ENCODE assay signal across 4 fruit fly cellular contexts in genomic region chr3R:12398054-12398453, dm6.
TF ChIP-seq lines count a peak whose summit lies in the region.

No protein-coding gene starts in this region.

- no peak for TF ChIP-seq CTCF in whole organism, embryonic (GFP tag; optimal IDR thresholded peaks at IDR 0.05; lab: Kevin White, UChicago)

TF ChIP-seq in whole organism, adult, 20 proteins besides CTCF, POLR2A, EP300 and RAD21:
- TF ChIP-seq CG33017 (tag; optimal IDR thresholded peaks at IDR 0.05; lab: Kevin White, UChicago): no peak
- no peak for TF ChIP-seq CG1620 (GFP tag; optimal IDR thresholded peaks at IDR 0.05; lab: Kevin White, UChicago)
- peak; percentile 88 for TF ChIP-seq kay (GFP tag; lab: Kevin White, UChicago; ENCODE audit: borderline replicate concordance)
- no peak for TF ChIP-seq cic (GFP tag; optimal IDR thresholded peaks at IDR 0.05; lab: Kevin White, UChicago)
- TF ChIP-seq CG14711 (tag; optimal IDR thresholded peaks at IDR 0.05; lab: Kevin White, UChicago): peak; percentile 7
- no peak for TF ChIP-seq ovo (GFP tag; optimal IDR thresholded peaks at IDR 0.05; lab: Kevin White, UChicago)
- no peak for TF ChIP-seq Hr96 (GFP tag; optimal IDR thresholded peaks at IDR 0.05; lab: Kevin White, UChicago)
- TF ChIP-seq Clk (GFP tag; optimal IDR thresholded peaks at IDR 0.05; lab: Kevin White, UChicago): no peak
- no peak for TF ChIP-seq Crg-1 (GFP tag; optimal IDR thresholded peaks at IDR 0.05; lab: Kevin White, UChicago)
- TF ChIP-seq bab1 (GFP tag; optimal IDR thresholded peaks at IDR 0.05; lab: Kevin White, UChicago): no peak
- no peak for TF ChIP-seq cnc (optimal IDR thresholded peaks at IDR 0.05; lab: Kevin White, UChicago)
- peak; percentile 49 for TF ChIP-seq CG7045 (GFP tag; optimal IDR thresholded peaks at IDR 0.05; lab: Kevin White, UChicago)
- TF ChIP-seq CG7101 (tag; optimal IDR thresholded peaks at IDR 0.05; lab: Kevin White, UChicago): no peak
- TF ChIP-seq Mnt (GFP tag; optimal IDR thresholded peaks at IDR 0.05; lab: Kevin White, UChicago): no peak
- TF ChIP-seq CG11617 (GFP tag; optimal IDR thresholded peaks at IDR 0.05; lab: Kevin White, UChicago): no peak

TF ChIP-seq in whole organism, embryonic, 481 proteins besides CTCF, POLR2A, EP300 and RAD21 (continues in another document):
- TF ChIP-seq dimm (GFP tag; IDR thresholded peaks at IDR 0.05; lab: Robert Waterston, UW) (no peak), dysf (GFP tag; IDR thresholded peaks at IDR 0.05; lab: Robert Waterston, UW) (no peak), chinmo (GFP tag; IDR thresholded peaks at IDR 0.05; lab: Robert Waterston, UW; ENCODE audit: partially characterized antibody) (no peak), psq (GFP tag; optimal IDR thresholded peaks at IDR 0.05; lab: Kevin White, UChicago) (no peak), eyg (GFP tag; optimal IDR thresholded peaks at IDR 0.05; lab: Kevin White, UChicago) (no peak), otp (GFP tag; IDR thresholded peaks at IDR 0.05; lab: Robert Waterston, UW) (no peak), toy (GFP tag; IDR thresholded peaks at IDR 0.05; lab: Robert Waterston, UW) (no peak), CG7745 (tag; optimal IDR thresholded peaks at IDR 0.05; lab: Kevin White, UChicago) (peak; percentile 89), da (GFP tag; optimal IDR thresholded peaks at IDR 0.05; lab: Kevin White, UChicago) (no peak), CG14014 (GFP tag; IDR thresholded peaks at IDR 0.05; lab: Robert Waterston, UW) (no peak), CG34422 (GFP tag; IDR thresholded peaks at IDR 0.05; lab: Robert Waterston, UW) (no peak), jumu (GFP tag; optimal IDR thresholded peaks at IDR 0.05; lab: Kevin White, UChicago) (no peak), mirr (GFP tag; optimal IDR thresholded peaks at IDR 0.05; lab: Kevin White, UChicago) (peak; percentile 67), CG14860 (GFP tag; IDR thresholded peaks at IDR 0.05; lab: Robert Waterston, UW; ENCODE audit: partially characterized antibody) (no peak), Sry-δ (GFP tag; optimal IDR thresholded peaks at IDR 0.05; lab: Kevin White, UChicago) (no peak), gsb (GFP tag; IDR thresholded peaks at IDR 0.05; lab: Robert Waterston, UW) (no peak), Optix (GFP tag; IDR thresholded peaks at IDR 0.05; lab: Robert Waterston, UW) (no peak), Sox100B (GFP tag; optimal IDR thresholded peaks at IDR 0.05; lab: Kevin White, UChicago) (no peak), bsh (GFP tag; optimal IDR thresholded peaks at IDR 0.05; lab: Kevin White, UChicago) (no peak), zfh2 (GFP tag; optimal IDR thresholded peaks at IDR 0.05; lab: Kevin White, UChicago) (no peak), fd96Cb (tag; optimal IDR thresholded peaks at IDR 0.05; lab: Kevin White, UChicago) (no peak), CG34376 (GFP tag; optimal IDR thresholded peaks at IDR 0.05; lab: Kevin White, UChicago) (peak; percentile 18), CG6254 (GFP tag; optimal IDR thresholded peaks at IDR 0.05; lab: Kevin White, UChicago) (no peak), CG2678 (tag; optimal IDR thresholded peaks at IDR 0.05; lab: Kevin White, UChicago) (no peak), CG1529 (GFP tag; optimal IDR thresholded peaks at IDR 0.05; lab: Kevin White, UChicago) (no peak), CG11504 (tag; optimal IDR thresholded peaks at IDR 0.05; lab: Kevin White, UChicago) (no peak), CG10321 (GFP tag; IDR thresholded peaks at IDR 0.05; lab: Robert Waterston, UW) (no peak), Dp (GFP tag; optimal IDR thresholded peaks at IDR 0.05; lab: Kevin White, UChicago) (no peak)

TF ChIP-seq in whole organism, prepupa, 60 proteins besides CTCF, POLR2A, EP300 and RAD21:
- TF ChIP-seq CG9139 (GFP tag; optimal IDR thresholded peaks at IDR 0.05; lab: Kevin White, UChicago) (no peak), Hr38 (GFP tag; optimal IDR thresholded peaks at IDR 0.05; lab: Kevin White, UChicago) (no peak), CG7368 (GFP tag; optimal IDR thresholded peaks at IDR 0.05; lab: Kevin White, UChicago) (no peak), CG11762 (GFP tag; optimal IDR thresholded peaks at IDR 0.05; lab: Kevin White, UChicago; ENCODE audit: insufficient read depth) (no peak), topi (GFP tag; optimal IDR thresholded peaks at IDR 0.05; lab: Kevin White, UChicago) (no peak), CG8319 (GFP tag; optimal IDR thresholded peaks at IDR 0.05; lab: Kevin White, UChicago) (no peak), CG32006 (GFP tag; optimal IDR thresholded peaks at IDR 0.05; lab: Kevin White, UChicago) (no peak), CG6854 (GFP tag; optimal IDR thresholded peaks at IDR 0.05; lab: Kevin White, UChicago) (no peak), Smox (GFP tag; optimal IDR thresholded peaks at IDR 0.05; lab: Kevin White, UChicago) (no peak), CG6792 (GFP tag; optimal IDR thresholded peaks at IDR 0.05; lab: Kevin White, UChicago) (no peak), svp (GFP tag; lab: Kevin White, UChicago) (peak; percentile 71), Hr4 (GFP tag; optimal IDR thresholded peaks at IDR 0.05; lab: Kevin White, UChicago) (no peak), fd85E (GFP tag; optimal IDR thresholded peaks at IDR 0.05; lab: Kevin White, UChicago) (no peak), vri (GFP tag; optimal IDR thresholded peaks at IDR 0.05; lab: Kevin White, UChicago) (peak; percentile 39), CG34406 (GFP tag; optimal IDR thresholded peaks at IDR 0.05; lab: Kevin White, UChicago) (no peak), Gug (GFP tag; IDR thresholded peaks at IDR 0.05; lab: Robert Waterston, UW) (no peak), Met (GFP tag; optimal IDR thresholded peaks at IDR 0.05; lab: Kevin White, UChicago) (no peak)

TF ChIP-seq in whole organism, wandering third instar larva, 38 proteins besides CTCF, POLR2A, EP300 and RAD21:
- TF ChIP-seq woc (GFP tag; optimal IDR thresholded peaks at IDR 0.05; lab: Kevin White, UChicago): no peak
- no peak for TF ChIP-seq sv (GFP tag; optimal IDR thresholded peaks at IDR 0.05; lab: Kevin White, UChicago)
- TF ChIP-seq Dfd (GFP tag; optimal IDR thresholded peaks at IDR 0.05; lab: Kevin White, UChicago): no peak
- TF ChIP-seq N (GFP tag; optimal IDR thresholded peaks at IDR 0.05; lab: Kevin White, UChicago): no peak
- TF ChIP-seq psq (GFP tag; optimal IDR thresholded peaks at IDR 0.05; lab: Kevin White, UChicago): no peak
- no peak for TF ChIP-seq dmrt93B (GFP tag; optimal IDR thresholded peaks at IDR 0.05; lab: Kevin White, UChicago)
- TF ChIP-seq Vsx2 (GFP tag; optimal IDR thresholded peaks at IDR 0.05; lab: Kevin White, UChicago; ENCODE audit: partially characterized antibody): no peak
- TF ChIP-seq ey (GFP tag; optimal IDR thresholded peaks at IDR 0.05; lab: Kevin White, UChicago): no peak
- no peak for TF ChIP-seq dl (GFP tag; optimal IDR thresholded peaks at IDR 0.05; lab: Kevin White, UChicago; ENCODE audit: insufficient read depth in 1 of 2, partially characterized antibody in 2 of 2)
- TF ChIP-seq pan (optimal IDR thresholded peaks at IDR 0.05; lab: Kevin White, UChicago): no peak
- peak; percentile 28 for TF ChIP-seq CrebA (GFP tag; optimal IDR thresholded peaks at IDR 0.05; lab: Kevin White, UChicago; ENCODE audit: borderline replicate concordance)
- TF ChIP-seq Mio (GFP tag; optimal IDR thresholded peaks at IDR 0.05; lab: Kevin White, UChicago): no peak
- TF ChIP-seq h (GFP tag; optimal IDR thresholded peaks at IDR 0.05; lab: Kevin White, UChicago): peak; percentile 24
- peak; percentile 38 for TF ChIP-seq sage (GFP tag; optimal IDR thresholded peaks at IDR 0.05; lab: Kevin White, UChicago)
- no peak for TF ChIP-seq HLH106 (tag; optimal IDR thresholded peaks at IDR 0.05; lab: Kevin White, UChicago)
- no peak for TF ChIP-seq Hr78 (GFP tag; optimal IDR thresholded peaks at IDR 0.05; lab: Kevin White, UChicago)
- no peak for TF ChIP-seq OdsH (GFP tag; optimal IDR thresholded peaks at IDR 0.05; lab: Kevin White, UChicago)
- TF ChIP-seq usp (GFP tag; optimal IDR thresholded peaks at IDR 0.05; lab: Kevin White, UChicago): no peak
TF ChIP-seq in whole organism, wandering third instar larva: peak in this region for 3.
